Worm (Caenorhabditis elegans) whole organism, L2 larva: ENCODE data around the gene cosa-1.

Experiments used
- F13H6.1 ChIP-seq: sonication (generic microtip); optimal IDR thresholded peaks from 2 replicates; lab custom pipeline; 2016; ENCODE audit warnings: missing genetic modification characterization, missing compliant biosample characterization
- R02D3.7 ChIP-seq: fragments of 150-350 bp; optimal IDR thresholded peaks from 2 replicates; lab custom pipeline; 2014; ENCODE audit warnings: missing biosample characterization, missing genetic modification characterization
- Y55F3AM.14 ChIP-seq: fragments of 200-800 bp; sonication (Bioruptor generic); optimal IDR thresholded peaks from 2 replicates; lab custom pipeline; 2018; ENCODE audit warnings: mild to moderate bottlenecking, missing genetic modification characterization, missing compliant biosample characterization
- ZK546.5 ChIP-seq: sonication (generic microtip); optimal IDR thresholded peaks from 2 replicates; lab custom pipeline; 2017; ENCODE audit warnings: missing biosample characterization, missing genetic modification characterization
- alr-1 ChIP-seq: fragments of 150-350 bp; optimal IDR thresholded peaks from 2 replicates; lab custom pipeline; 2014; ENCODE audit warnings: missing biosample characterization, missing genetic modification characterization
- blmp-1 ChIP-seq: sonication (generic microtip); optimal IDR thresholded peaks from 2 replicates; lab custom pipeline; 2017; ENCODE audit warnings: missing genetic modification characterization, mild to moderate bottlenecking, missing compliant biosample characterization, antibody characterized with exemption, moderate library complexity; ENCODE audit not compliant: insufficient read depth
- ceh-16 ChIP-seq: fragments of 150-350 bp; optimal IDR thresholded peaks from 2 replicates; lab custom pipeline; 2014; ENCODE audit warnings: missing biosample characterization, missing genetic modification characterization
- ceh-82 ChIP-seq: fragments of 150-350 bp; optimal IDR thresholded peaks from 2 replicates; lab custom pipeline; 2014; ENCODE audit warnings: missing biosample characterization, missing genetic modification characterization
- crh-2 ChIP-seq: sonication (generic microtip); optimal IDR thresholded peaks from 2 replicates; lab custom pipeline; 2017; ENCODE audit warnings: missing biosample characterization, missing genetic modification characterization
- dmd-4 ChIP-seq: sonication (generic microtip); optimal IDR thresholded peaks from 2 replicates; lab custom pipeline; 2017; ENCODE audit warnings: missing biosample characterization, missing genetic modification characterization
- egl-27 ChIP-seq: sonication (generic microtip); optimal IDR thresholded peaks from 3 replicates; lab custom pipeline; 2017; ENCODE audit warnings: missing biosample characterization, missing genetic modification reagents, missing genetic modification characterization
- fos-1 ChIP-seq: fragments of 150-350 bp; optimal IDR thresholded peaks from 2 replicates; lab custom pipeline; 2014; ENCODE audit warnings: missing biosample characterization, missing genetic modification characterization
- lin-11 ChIP-seq: fragments of 150-350 bp; sonication (generic microtip); optimal IDR thresholded peaks from 2 replicates; lab custom pipeline; 2014; ENCODE audit warnings: missing biosample characterization, missing genetic modification characterization, inconsistent platforms, mixed read lengths
- lin-13 ChIP-seq: fragments of 150-350 bp; optimal IDR thresholded peaks from 2 replicates; lab custom pipeline; 2014; ENCODE audit warnings: missing biosample characterization, missing genetic modification reagents, missing genetic modification characterization
- lin-39 ChIP-seq: fragments of 150-350 bp; optimal IDR thresholded peaks from 2 replicates; lab custom pipeline; 2014; ENCODE audit warnings: missing biosample characterization, missing genetic modification reagents, missing genetic modification characterization
- lsy-2 ChIP-seq, 2 experiments: fragments of 150-350 bp in 1 of 2; sonication (generic microtip) in 1 of 2; optimal IDR thresholded peaks; 2 replicates each; lab custom pipeline; 2014 to 2017; ENCODE audit warnings: missing biosample characterization in 2 of 2, missing genetic modification characterization in 2 of 2
- mab-5 ChIP-seq: fragments of 150-350 bp; optimal IDR thresholded peaks from 2 replicates; lab custom pipeline; 2014; ENCODE audit warnings: missing biosample characterization, missing genetic modification characterization
- mdl-1 ChIP-seq, 2 experiments: fragments of 150-350 bp in 1 of 2; sonication (generic microtip) in 1 of 2; optimal IDR thresholded peaks; 2 replicates each; lab custom pipeline; 2017; ENCODE audit warnings: missing biosample characterization in 2 of 2, missing genetic modification characterization in 2 of 2
- nhr-11 ChIP-seq: fragments of 150-350 bp; optimal IDR thresholded peaks from 2 replicates; lab custom pipeline; 2014; ENCODE audit warnings: missing biosample characterization, missing genetic modification characterization
- nhr-129 ChIP-seq: fragments of 150-350 bp; optimal IDR thresholded peaks from 2 replicates; lab custom pipeline; 2014; ENCODE audit warnings: missing biosample characterization, missing genetic modification characterization
- nhr-21 ChIP-seq: fragments of 150-350 bp; optimal IDR thresholded peaks from 2 replicates; lab custom pipeline; 2014; ENCODE audit warnings: missing biosample characterization, missing genetic modification characterization
- nhr-23 ChIP-seq: fragments of 150-350 bp; optimal IDR thresholded peaks from 2 replicates; lab custom pipeline; 2014; ENCODE audit warnings: missing biosample characterization, missing genetic modification reagents, missing genetic modification characterization
- nhr-237 ChIP-seq: fragments of 150-350 bp; optimal IDR thresholded peaks from 2 replicates; lab custom pipeline; 2014; ENCODE audit warnings: missing biosample characterization, missing genetic modification characterization
- nhr-6 ChIP-seq: fragments of 150-350 bp; optimal IDR thresholded peaks from 2 replicates; lab custom pipeline; 2014; ENCODE audit warnings: missing biosample characterization, missing genetic modification characterization
- peb-1 ChIP-seq: fragments of 150-350 bp; optimal IDR thresholded peaks from 2 replicates; lab custom pipeline; 2014; ENCODE audit warnings: missing biosample characterization, missing genetic modification characterization
- sem-4 ChIP-seq: fragments of 150-350 bp; optimal IDR thresholded peaks from 2 replicates; lab custom pipeline; 2014; ENCODE audit warnings: missing biosample characterization, missing genetic modification reagents, missing genetic modification characterization
- skn-1 ChIP-seq: sonication (generic microtip); optimal IDR thresholded peaks from 2 replicates; lab custom pipeline; 2017; ENCODE audit warnings: missing biosample characterization, missing genetic modification characterization
- sma-9 ChIP-seq, 2 experiments: fragments of 150-350 bp in 1 of 2; sonication (generic microtip) in 1 of 2; optimal IDR thresholded peaks; 2 replicates each; lab custom pipeline; 2014 to 2016; ENCODE audit warnings: missing genetic modification characterization in 2 of 2, mild to moderate bottlenecking in 1 of 2, missing biosample characterization in 1 of 2, missing compliant biosample characterization in 1 of 2, missing genetic modification reagents in 1 of 2, moderate library complexity in 1 of 2
- snpc-4 ChIP-seq: fragments of 150-350 bp; optimal IDR thresholded peaks from 2 replicates; lab custom pipeline; 2014; ENCODE audit warnings: missing biosample characterization, missing genetic modification characterization
- unc-39 ChIP-seq: fragments of 150-350 bp; optimal IDR thresholded peaks from 2 replicates; lab custom pipeline; 2014; ENCODE audit warnings: missing biosample characterization, missing genetic modification characterization
- unc-55 ChIP-seq: fragments of 150-350 bp; sonication (generic microtip); optimal IDR thresholded peaks from 3 replicates; lab custom pipeline; 2014; ENCODE audit warnings: missing biosample characterization, missing genetic modification reagents, missing genetic modification characterization
- unc-62 ChIP-seq: fragments of 150-350 bp; optimal IDR thresholded peaks from 2 replicates; lab custom pipeline; 2014; ENCODE audit warnings: missing biosample characterization, missing genetic modification reagents, missing genetic modification characterization
- ztf-1 ChIP-seq: fragments of 200-800 bp; sonication (Bioruptor generic); conservative IDR thresholded peaks from 2 replicates; pipeline ENCODE4 v1.3.6; 2022; ENCODE audit warnings: missing genetic modification characterization, missing compliant biosample characterization
- ztf-11 ChIP-seq: sonication (generic microtip); optimal IDR thresholded peaks from 2 replicates; lab custom pipeline; 2017; ENCODE audit warnings: missing biosample characterization, missing genetic modification characterization
- ztf-4 ChIP-seq: fragments of 150-350 bp; optimal IDR thresholded peaks from 2 replicates; lab custom pipeline; 2014; ENCODE audit warnings: missing biosample characterization, missing genetic modification characterization

cosa-1 gene

DNA sequence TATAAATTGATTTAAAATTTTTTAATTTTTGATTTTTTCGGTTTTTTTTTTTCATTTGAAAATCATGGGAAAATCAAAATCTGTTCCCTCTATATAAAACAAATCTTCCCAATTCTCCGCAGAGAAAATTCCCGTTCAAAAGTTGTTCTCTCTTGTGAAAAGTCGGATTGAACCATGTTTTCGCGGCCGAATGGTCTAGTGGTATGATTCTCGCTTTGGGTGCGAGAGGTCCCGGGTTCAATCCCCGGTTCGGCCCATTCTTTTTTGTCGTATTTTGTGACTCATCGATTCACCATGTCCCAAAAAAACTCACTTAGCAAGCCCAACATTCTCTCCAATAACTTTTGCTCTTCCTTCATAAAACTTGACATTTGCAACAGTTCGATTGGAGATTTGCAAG is 14.4 kb upstream of the cosa-1 start:
- peak; percentile 48 for TF ChIP-seq fos-1
- no peak for TF ChIP-seq mab-5
- TF ChIP-seq, all 48 proteins: peak for 1

DNA sequence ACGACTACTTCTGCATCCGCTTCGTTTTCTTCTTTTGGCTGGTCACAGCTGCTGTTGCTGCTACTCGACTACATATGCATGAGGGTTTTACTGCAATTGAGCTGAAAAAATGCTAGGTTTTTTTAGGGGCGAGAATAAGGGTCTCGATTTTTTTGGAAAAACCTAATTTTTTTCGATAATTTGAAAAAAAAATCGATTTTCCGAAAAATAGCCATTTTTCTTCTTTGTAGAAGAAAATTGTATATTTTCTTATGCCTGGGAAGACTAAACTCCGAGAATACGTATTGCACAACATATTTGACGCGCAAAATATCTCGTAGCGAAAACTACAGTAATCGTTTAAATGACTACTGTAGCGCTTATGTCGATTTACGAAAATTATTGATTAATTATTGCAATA is 9.4 kb upstream of the cosa-1 start, which contains the start of gene tmem-132:
Gene tmem-132, minus strand, starts transcription at position 101 of the 400 bp plus-strand sequence.
- no peak for TF ChIP-seq peb-1 (tag; lab: Kevin White, UChicago)
- TF ChIP-seq ceh-16 = no peak

DNA sequence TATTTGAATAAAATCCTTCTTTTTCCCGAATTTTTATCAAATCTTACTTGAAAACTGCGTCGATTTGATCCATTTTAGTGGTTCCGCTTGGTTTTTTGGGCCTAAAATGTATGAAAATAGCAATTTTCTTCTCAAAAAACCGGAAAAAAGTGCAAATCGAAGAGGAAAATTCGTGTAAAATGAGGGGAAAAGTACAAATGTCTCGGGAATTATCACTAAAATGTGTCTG is 1.0 kb upstream of the cosa-1 start, which contains the start of gene Y71H2AM.11:
Gene Y71H2AM.11, minus strand, starts transcription at position 101 of the 229 bp plus-strand sequence.
- TF ChIP-seq mdl-1 (tag; optimal IDR thresholded peaks at IDR 0.05; lab: Kevin White, UChicago) = no peak
- no peak for TF ChIP-seq ceh-16
- no peak for TF ChIP-seq R02D3.7 (tag; lab: Kevin White, UChicago)
- TF ChIP-seq blmp-1 (tag; lab: Kevin White, UChicago) = no peak
- no peak for TF ChIP-seq lin-39
- TF ChIP-seq nhr-11 (tag; lab: Kevin White, UChicago) = no peak
- no peak for TF ChIP-seq ZK546.5 (tag; lab: Kevin White, UChicago)
- TF ChIP-seq egl-27 = no peak
- no peak for TF ChIP-seq nhr-129

DNA sequence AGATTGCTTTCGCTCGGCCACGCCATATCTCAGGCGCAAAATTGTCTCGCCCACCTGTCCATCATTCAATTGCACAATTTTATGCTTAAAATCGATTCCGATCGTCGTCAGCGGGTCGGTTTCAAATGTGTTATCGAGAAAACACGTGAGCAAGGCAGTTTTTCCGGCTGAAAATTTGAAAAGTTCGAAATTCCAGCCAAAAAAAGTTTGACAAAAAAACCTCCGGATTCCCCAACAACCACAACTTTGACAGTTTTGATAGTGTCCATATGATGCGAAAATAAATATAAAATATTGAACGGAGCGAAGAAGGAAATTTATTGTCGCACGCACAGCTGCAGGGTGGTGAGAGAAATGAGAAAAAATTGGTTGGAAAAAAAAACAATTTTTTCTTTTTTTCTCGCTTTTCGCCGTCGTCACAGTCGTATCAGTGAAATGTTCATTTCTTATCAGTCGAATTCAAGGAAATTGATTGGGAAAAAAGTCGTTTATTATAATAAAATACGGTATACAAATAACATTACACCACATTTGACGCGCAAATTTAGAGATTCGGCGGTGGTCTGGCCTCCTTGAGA is 7.8 kb downstream of the cosa-1 start, which contains the start of gene Y71H2AM.12:
Gene Y71H2AM.12, minus strand, starts transcription at position 486 of the 578 bp plus-strand sequence.
- TF ChIP-seq fos-1 = peak; percentile 45
- TF ChIP-seq mdl-1 (tag; optimal IDR thresholded peaks at IDR 0.05; lab: Kevin White, UChicago) = no peak

DNA sequence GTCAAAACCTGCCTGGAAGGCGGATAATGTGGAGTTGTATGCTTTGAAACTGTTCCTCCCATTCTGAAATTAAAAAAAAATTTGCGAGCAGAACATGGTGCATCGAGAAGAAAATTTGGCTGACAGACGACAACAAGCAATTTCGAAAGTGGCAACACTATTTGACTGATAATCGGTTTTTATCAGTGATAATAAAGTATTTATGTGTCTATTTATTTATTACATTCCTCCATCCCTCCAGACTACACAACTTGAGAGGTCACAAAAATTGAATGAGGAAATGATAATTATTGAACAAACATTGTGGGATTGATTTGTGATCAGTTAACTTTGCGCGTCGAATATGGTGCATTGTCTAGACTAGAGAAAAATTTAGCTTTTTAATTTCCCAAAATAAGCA is 13.6 kb downstream of the cosa-1 start, which contains the start of gene cest-25:
Gene cest-25, minus strand, starts transcription at position 63 of the 400 bp plus-strand sequence.
- TF ChIP-seq mdl-1 (tag; optimal IDR thresholded peaks at IDR 0.05; lab: Kevin White, UChicago) (no peak), nhr-23 (tag; lab: Kevin White, UChicago) (no peak), dmd-4 (tag; lab: Kevin White, UChicago) (no peak), snpc-4 (tag; lab: Kevin White, UChicago) (no peak), mab-5 (no peak), ztf-11 (tag; lab: Kevin White, UChicago) (no peak), ztf-1 (GFP tag; lab: Robert Waterston, UW) (no peak), lin-39 (no peak), lin-13 (GFP tag; lab: Kevin White, UChicago) (no peak), unc-39 (tag; lab: Kevin White, UChicago) (no peak), nhr-237 (tag; lab: Kevin White, UChicago) (no peak), sma-9 (GFP tag; optimal IDR thresholded peaks at IDR 0.05; lab: Kevin White, UChicago) (peak; percentile 18), sma-9 (tag; optimal IDR thresholded peaks at IDR 0.05; lab: Kevin White, UChicago) (no peak), nhr-6 (tag; lab: Kevin White, UChicago) (no peak), ceh-82 (tag; lab: Kevin White, UChicago) (no peak), peb-1 (tag; lab: Kevin White, UChicago) (no peak), skn-1 (tag; lab: Kevin White, UChicago) (no peak), ztf-4 (tag; lab: Kevin White, UChicago) (no peak), lsy-2 (tag; optimal IDR thresholded peaks at IDR 0.05; lab: Kevin White, UChicago) (no peak), egl-27 (no peak), lin-11 (tag; lab: Kevin White, UChicago) (no peak), nhr-11 (tag; lab: Kevin White, UChicago) (no peak), nhr-21 (tag; lab: Kevin White, UChicago) (no peak), alr-1 (no peak), unc-55 (no peak), fos-1 (peak; percentile 89), F13H6.1 (tag; lab: Kevin White, UChicago) (peak; percentile 29), unc-62 (no peak), sem-4 (tag; lab: Kevin White, UChicago) (no peak), crh-2 (tag; lab: Kevin White, UChicago) (peak; percentile 52), Y55F3AM.14 (GFP tag; lab: Kevin White, UChicago) (no peak)
